Worm (Caenorhabditis elegans): ENCODE results near the gene pdi-6.

ce11 chrX:7063236-7063635, 5.1 kb downstream of the pdi-6 start, which contains the start of gene B0403.3:
- TF ChIP-seq efl-1 (optimal IDR thresholded peaks at IDR 0.05) (no peak), efl-1 (GFP tag; optimal IDR thresholded peaks at IDR 0.05 in 1 of 2) (no peak), lin-13 (GFP tag; optimal IDR thresholded peaks at IDR 0.05) (no peak), nhr-12 (tag; optimal IDR thresholded peaks at IDR 0.05) (no peak), ceh-82 (tag; optimal IDR thresholded peaks at IDR 0.05) (no peak)
